Fruit fly (Drosophila melanogaster) whole organism, pupa: Measurements from ENCODE around the gene CG34107.

ENCODE experiments used
- CG14655 ChIP-seq: fragments of 200-800 bp; sonication (Bioruptor generic); optimal IDR thresholded peaks from 3 replicates; lab custom pipeline; 2017; ENCODE audit warnings: mild to moderate bottlenecking, missing biosample characterization, missing genetic modification reagents, missing genetic modification characterization
- CG34367 ChIP-seq: fragments of 200-800 bp; sonication (Bioruptor generic); optimal IDR thresholded peaks from 2 replicates; lab custom pipeline; 2018; ENCODE audit warnings: missing biosample characterization, mild to moderate bottlenecking, missing genetic modification characterization
- CG8301 ChIP-seq: fragments of 200-800 bp; sonication (Bioruptor generic); optimal IDR thresholded peaks from 2 replicates; lab custom pipeline; 2018; ENCODE audit warnings: missing biosample characterization, mild to moderate bottlenecking, missing genetic modification characterization
- CG9948 ChIP-seq: fragments of 200-800 bp; sonication (Bioruptor generic); optimal IDR thresholded peaks from 2 replicates; lab custom pipeline; 2018; ENCODE audit warnings: missing biosample characterization, mild to moderate bottlenecking, missing genetic modification characterization, moderate library complexity
- D1 ChIP-seq: fragments of 200-800 bp; sonication (Bioruptor generic); optimal IDR thresholded peaks from 2 replicates; lab custom pipeline; 2018; ENCODE audit warnings: missing biosample characterization, mild to moderate bottlenecking, missing genetic modification characterization, moderate library complexity
- Snoo ChIP-seq: fragments of 200-800 bp; sonication (Bioruptor generic); optimal IDR thresholded peaks from 3 replicates; lab custom pipeline; 2017; ENCODE audit warnings: missing biosample characterization, mild to moderate bottlenecking, missing genetic modification characterization, inconsistent platforms
- fd96Ca ChIP-seq: fragments of 200-800 bp; sonication (Bioruptor generic); IDR thresholded peaks from 3 replicates; pipeline ENCODE4 v1.3.6; 2022; ENCODE audit warnings: missing biosample characterization, missing genetic modification characterization
- gl ChIP-seq: fragments of 200-800 bp; sonication (Bioruptor generic); optimal IDR thresholded peaks from 2 replicates; lab custom pipeline; 2018; ENCODE audit warnings: missing biosample characterization, mild to moderate bottlenecking, missing genetic modification characterization
- rn ChIP-seq: fragments of 200-800 bp; sonication (Bioruptor generic); IDR thresholded peaks from 2 replicates; pipeline ENCODE4 v1.3.6; 2022; ENCODE audit warnings: missing biosample characterization, missing genetic modification characterization

DNA sequence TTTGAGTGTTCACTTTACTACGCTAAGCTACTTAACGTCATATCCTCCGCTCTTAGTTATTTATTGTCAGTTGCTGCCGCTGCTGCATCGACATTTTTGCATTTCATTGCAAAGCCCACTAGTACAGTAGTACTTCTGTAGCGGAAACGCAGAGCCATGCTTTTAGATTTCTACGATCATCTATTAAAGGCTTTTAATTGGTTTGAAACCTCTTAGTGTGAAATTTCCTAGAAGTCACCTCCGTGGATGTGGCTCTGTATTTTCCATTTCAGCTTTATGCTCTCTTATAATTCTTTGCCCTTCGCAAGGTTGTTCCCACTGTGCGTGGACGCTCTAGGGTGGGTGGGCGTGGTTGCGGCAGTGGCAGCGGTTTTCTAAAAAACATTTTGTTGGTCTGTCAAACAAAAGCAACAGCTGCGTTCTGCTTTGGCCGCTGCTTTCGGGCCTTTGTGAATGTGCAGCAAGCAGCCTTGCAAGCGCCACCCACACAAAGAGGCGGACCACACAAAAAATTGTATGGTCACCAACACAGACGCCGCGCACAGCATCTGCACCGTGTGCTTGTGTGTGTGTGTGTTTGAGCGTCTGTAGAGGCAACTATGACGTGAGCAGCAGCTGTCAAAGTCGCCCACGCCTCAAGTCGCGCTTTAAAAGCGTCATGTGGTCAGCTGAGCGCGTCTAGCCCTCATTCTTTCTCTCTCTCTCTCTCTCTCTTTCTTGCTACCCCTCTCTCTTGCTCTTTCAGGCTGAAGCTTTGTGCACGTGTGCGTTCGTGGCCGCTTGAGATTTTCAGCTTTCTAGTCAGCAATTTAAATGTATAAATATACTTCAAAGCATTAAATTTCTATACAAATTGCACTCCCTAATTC is 42.1 kb downstream of the CG34107 start:
- TF ChIP-seq gl (no peak), CG8301 (tag; lab: Kevin White, UChicago) (no peak), fd96Ca (GFP tag; lab: Robert Waterston, UW) (peak; percentile 66; the same call in 2 of the 3 replicates), CG14655 (peak; percentile 6), rn (GFP tag; lab: Robert Waterston, UW) (no peak), CG34367 (no peak), D1 (tag; lab: Kevin White, UChicago) (no peak), CG9948 (no peak), Snoo (tag; lab: Kevin White, UChicago) (no peak)
